Worm (Caenorhabditis elegans) whole organism, young adult: ENCODE measurements around the gene flp-12.

Source experiments
- B0261.1 ChIP-seq: sonication (generic microtip); optimal IDR thresholded peaks from 2 replicates; lab custom pipeline; 2016; ENCODE audit warnings: mild to moderate bottlenecking, missing genetic modification characterization, moderate library complexity, missing compliant biosample characterization
- F49E8.2 ChIP-seq: sonication (generic microtip); optimal IDR thresholded peaks from 3 replicates; lab custom pipeline; 2017; ENCODE audit warnings: missing genetic modification characterization, mild to moderate bottlenecking, missing compliant biosample characterization, antibody characterized with exemption, moderate library complexity; ENCODE audit not compliant: insufficient read depth
- T26A5.8 ChIP-seq: sonication (generic microtip); optimal IDR thresholded peaks from 2 replicates; lab custom pipeline; 2016; ENCODE audit warnings: missing genetic modification characterization, missing compliant biosample characterization
- ama-1 ChIP-seq, 3 experiments: fragments of 150-350 bp in 1 of 3; sonication (generic microtip) in 2 of 3; optimal IDR thresholded peaks; 2 replicates each; lab custom pipeline; 2014 to 2018; ENCODE audit warnings: missing biosample characterization in 2 of 3, missing genetic modification characterization in 2 of 3, missing genetic modification reagents in 2 of 3
- efl-1 ChIP-seq: fragments of 150-350 bp; optimal IDR thresholded peaks from 2 replicates; lab custom pipeline; 2014; ENCODE audit warnings: missing biosample characterization, missing genetic modification reagents, missing genetic modification characterization
- hrde-1 ChIP-seq: sonication (generic microtip); optimal IDR thresholded peaks from 2 replicates; lab custom pipeline; 2016; ENCODE audit warnings: missing genetic modification characterization, mild to moderate bottlenecking, missing compliant biosample characterization, moderate library complexity, missing genotype, missing genetic modification reagents, borderline replicate concordance
- let-607 ChIP-seq, 2 experiments: fragments of 200-800 bp in 1 of 2; sonication (Bioruptor generic) in 1 of 2; sonication (generic microtip) in 1 of 2; optimal IDR thresholded peaks; 2 replicates each; lab custom pipeline; 2016 to 2018; ENCODE audit warnings: mild to moderate bottlenecking in 2 of 2, missing compliant biosample characterization in 2 of 2, missing genetic modification characterization in 2 of 2, moderate library complexity in 2 of 2, missing genotype in 1 of 2
- lin-35 ChIP-seq, 3 experiments: fragments of 150-350 bp in 2 of 3; sonication (generic microtip) in 1 of 3; optimal IDR thresholded peaks; 2 replicates each; lab custom pipeline; 2014 to 2018; ENCODE audit warnings: missing biosample characterization in 3 of 3, missing genetic modification characterization in 3 of 3, missing genetic modification reagents in 3 of 3
- snpc-4 ChIP-seq, 5 experiments: fragments of 150-350 bp in 1 of 5; sonication (generic microtip) in 4 of 5; optimal IDR thresholded peaks; 2 replicates each; lab custom pipeline; 2014 to 2018; ENCODE audit warnings: missing genetic modification characterization in 5 of 5, missing biosample characterization in 3 of 5, antibody characterized with exemption in 2 of 5, mild to moderate bottlenecking in 2 of 5, missing compliant biosample characterization in 2 of 5, missing genotype in 2 of 5, moderate library complexity in 2 of 5, missing genetic modification reagents in 1 of 5
- tbx-9 ChIP-seq: sonication (generic microtip); optimal IDR thresholded peaks from 2 replicates; lab custom pipeline; 2016; ENCODE audit warnings: borderline replicate concordance, missing genetic modification characterization, inconsistent platforms, missing compliant biosample characterization
- unc-62 ChIP-seq: fragments of 150-350 bp; optimal IDR thresholded peaks from 2 replicates; lab custom pipeline; 2014; ENCODE audit warnings: missing biosample characterization, missing genetic modification reagents, missing genetic modification characterization

DNA sequence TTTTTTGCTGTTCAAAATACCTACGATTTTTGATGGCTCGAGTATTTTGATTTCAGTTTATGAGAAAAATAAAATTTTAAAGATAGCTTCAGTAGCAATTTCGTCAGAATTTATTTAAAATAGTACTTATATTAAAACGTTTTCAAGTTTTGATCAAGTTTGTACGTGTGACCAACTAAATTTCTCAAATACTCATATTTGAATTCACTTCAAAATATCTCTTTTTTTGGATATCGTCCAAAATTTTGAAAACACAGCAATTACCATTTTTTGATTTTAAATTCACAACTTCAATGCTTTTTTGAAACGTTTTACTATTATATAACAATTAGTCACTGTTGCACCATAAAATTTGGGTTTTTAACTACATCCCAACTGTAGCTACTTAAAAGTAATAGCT is 34.7 kb upstream of the flp-12 start:
- no peak for TF ChIP-seq let-607 (tag; optimal IDR thresholded peaks at IDR 0.05; lab: Kevin White, UChicago)
- no peak for TF ChIP-seq efl-1
- no peak for TF ChIP-seq lin-35 (GFP tag; optimal IDR thresholded peaks at IDR 0.05; lab: Kevin White, UChicago)
- TF ChIP-seq B0261.1 (tag; lab: Kevin White, UChicago): no peak
- no peak for TF ChIP-seq F49E8.2 (tag; lab: Kevin White, UChicago)
- TF ChIP-seq snpc-4 (GFP tag; optimal IDR thresholded peaks at IDR 0.05; lab: Kevin White, UChicago): no peak
- TF ChIP-seq snpc-4 (tag; optimal IDR thresholded peaks at IDR 0.05; lab: Kevin White, UChicago): no peak
- TF ChIP-seq unc-62 (GFP tag; lab: Kevin White, UChicago): no peak
- no peak for TF ChIP-seq hrde-1 (tag; lab: Kevin White, UChicago)
- no peak for TF ChIP-seq tbx-9 (tag; lab: Kevin White, UChicago)
- no peak for TF ChIP-seq T26A5.8
- no peak for TF ChIP-seq ama-1 (optimal IDR thresholded peaks at IDR 0.05; lab: Kevin White, UChicago)
- TF ChIP-seq ama-1 (GFP tag; optimal IDR thresholded peaks at IDR 0.05; lab: Kevin White, UChicago): no peak
